Worm (Caenorhabditis elegans) whole organism, L4/young adult: Measurements from ENCODE around the gene T27A8.2.
"Not testable (repeated sequence)": the region's sequence is repeated elsewhere in the genome, so short reads cannot be mapped to it uniquely, and the experiment has no call there.

Source experiments
- W03F9.2 ChIP-seq: fragments of 150-350 bp; optimal IDR thresholded peaks from 2 replicates; lab custom pipeline; 2014; ENCODE audit warnings: missing biosample characterization, missing genetic modification characterization
- dao-5 ChIP-seq: sonication (generic microtip); optimal IDR thresholded peaks from 2 replicates; lab custom pipeline; 2016; ENCODE audit warnings: missing genotype, missing genetic modification characterization, moderate library complexity, missing compliant biosample characterization
- him-1 ChIP-seq: sonication (generic microtip); optimal IDR thresholded peaks from 2 replicates; lab custom pipeline; 2016; ENCODE audit warnings: missing genotype, missing genetic modification reagents, missing genetic modification characterization, missing compliant biosample characterization

The T27A8.2 gene

ce11 chrX:16062385-16062784 lies 3.6 kb upstream of the T27A8.2 start, which contains the start of gene T27A8.3:
TSS of gene T27A8.3 (plus strand) at chrX:16062685.
- TF ChIP-seq W03F9.2; him-1; dao-5 (tag; lab: Kevin White, UChicago): not testable (repeated sequence)

DNA sequence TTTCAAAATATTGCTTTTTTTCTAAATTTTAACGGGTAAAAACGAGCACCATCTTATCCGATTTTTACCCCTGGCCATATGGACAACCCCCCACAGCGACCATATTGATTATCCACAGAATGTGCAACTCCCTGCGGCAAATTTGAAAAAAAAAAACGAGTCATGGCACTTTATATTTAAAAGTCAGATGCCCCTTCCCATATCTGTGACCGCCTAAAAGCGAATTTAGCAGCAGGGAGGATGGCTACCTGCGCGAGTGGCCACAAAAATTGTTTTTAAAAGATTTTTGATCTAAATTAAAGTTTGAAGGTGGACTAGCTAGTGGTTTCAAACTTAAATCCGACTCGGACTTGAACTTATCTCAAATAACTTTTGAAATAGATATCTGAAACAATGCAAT lies 2.3 kb downstream of the T27A8.2 start:
- TF ChIP-seq W03F9.2 (peak; percentile 98), him-1 (peak; percentile 99), dao-5 (tag; lab: Kevin White, UChicago) (peak; percentile 64)

DNA sequence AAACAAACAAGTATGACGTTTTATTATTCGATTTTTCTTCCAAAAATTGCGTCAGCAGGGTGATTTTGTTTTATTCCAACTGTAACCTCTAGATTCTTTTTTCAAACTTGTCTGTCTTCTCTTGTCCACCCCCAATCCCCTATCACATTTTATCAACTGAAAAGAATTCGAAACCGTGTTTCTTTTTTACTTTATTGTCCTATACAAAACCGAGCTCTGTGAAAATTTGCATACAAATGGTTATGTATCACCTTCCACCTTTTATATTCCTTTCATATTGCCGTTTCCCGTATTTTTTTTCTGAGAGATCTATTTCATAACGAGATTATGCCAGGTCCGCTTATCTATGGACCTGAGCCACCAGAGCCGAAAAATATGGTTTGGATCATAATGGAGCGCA lies 3.5 kb downstream of the T27A8.2 start, which contains the start of gene T27A8.7:
TSS of gene T27A8.7 (plus strand) at position 301 of the 400 bp plus-strand sequence.
- TF ChIP-seq dao-5 (tag; lab: Kevin White, UChicago) (no peak), him-1 (no peak), W03F9.2 (no peak)

DNA sequence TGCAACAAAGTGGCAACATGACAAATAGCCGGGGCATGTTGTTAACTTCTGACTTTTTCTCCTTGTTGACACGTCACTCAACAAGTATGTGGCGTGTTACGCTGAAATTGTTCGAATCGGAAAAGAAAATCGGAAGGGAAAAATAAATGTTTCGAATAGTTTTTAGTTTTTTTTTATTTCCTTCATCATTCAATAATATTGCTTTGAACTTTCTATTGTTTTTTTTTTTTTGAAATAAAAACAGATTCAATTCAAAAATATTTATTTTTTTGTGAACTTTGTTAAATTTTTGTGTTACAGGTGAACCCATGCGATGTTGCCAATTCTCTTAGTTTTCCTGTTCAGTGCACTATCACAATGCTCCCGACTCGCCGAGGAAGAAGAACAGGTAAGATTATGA lies 9.2 kb downstream of the T27A8.2 start, which contains the start of gene cpd-2:
TSS of gene cpd-2 (plus strand) at position 301 of the 400 bp plus-strand sequence.
- TF ChIP-seq him-1 (no peak), dao-5 (tag; lab: Kevin White, UChicago) (no peak), W03F9.2 (no peak)

DNA sequence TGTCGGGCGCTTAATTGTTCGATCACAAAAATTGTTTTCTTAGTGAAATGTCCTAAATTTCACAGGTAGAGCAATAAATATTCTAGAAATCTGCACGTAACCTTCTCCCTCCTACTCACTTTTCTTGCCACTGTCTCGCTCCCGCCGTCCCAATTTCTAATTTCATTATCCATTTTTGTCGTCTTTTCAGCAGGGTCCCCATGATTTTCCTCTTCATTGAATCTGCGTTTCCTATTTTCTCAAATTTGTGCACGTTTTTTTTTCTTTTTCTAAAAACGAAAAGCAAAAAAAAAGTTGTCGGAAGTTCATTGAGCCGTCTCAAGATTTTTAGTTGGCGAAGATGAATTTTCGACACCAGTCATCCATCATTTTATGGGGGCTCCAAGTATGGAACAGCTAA lies 12.4 kb downstream of the T27A8.2 start:
- no peak for TF ChIP-seq him-1
- TF ChIP-seq dao-5 (tag; lab: Kevin White, UChicago): no peak
- no peak for TF ChIP-seq W03F9.2

DNA sequence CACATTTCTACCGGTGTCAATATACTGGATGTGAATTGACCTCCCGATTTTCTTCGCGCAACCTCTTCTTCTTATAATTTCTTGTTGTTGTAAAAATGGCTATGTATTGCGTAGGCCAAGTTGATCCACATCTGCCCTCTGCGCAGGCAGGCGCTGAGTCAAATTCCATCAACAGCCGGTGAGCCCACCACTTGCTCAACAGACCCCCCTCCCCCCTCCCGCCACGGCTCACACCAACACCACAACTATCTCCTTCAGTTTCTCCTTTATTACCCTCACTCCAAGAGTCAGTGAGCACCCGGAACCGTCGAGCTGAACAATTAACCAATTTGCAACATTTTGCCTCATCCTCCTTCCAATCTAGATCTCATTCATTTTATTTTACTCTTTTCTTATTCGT lies 14.4 kb downstream of the T27A8.2 start:
- no peak for TF ChIP-seq W03F9.2

- TF ChIP-seq dao-5 (tag; lab: Kevin White, UChicago) (no peak), W03F9.2 (no peak), him-1 (no peak)
Observed at ce11 chrX:16042480-16042879, 16.3 kb downstream of the T27A8.2 start.

DNA sequence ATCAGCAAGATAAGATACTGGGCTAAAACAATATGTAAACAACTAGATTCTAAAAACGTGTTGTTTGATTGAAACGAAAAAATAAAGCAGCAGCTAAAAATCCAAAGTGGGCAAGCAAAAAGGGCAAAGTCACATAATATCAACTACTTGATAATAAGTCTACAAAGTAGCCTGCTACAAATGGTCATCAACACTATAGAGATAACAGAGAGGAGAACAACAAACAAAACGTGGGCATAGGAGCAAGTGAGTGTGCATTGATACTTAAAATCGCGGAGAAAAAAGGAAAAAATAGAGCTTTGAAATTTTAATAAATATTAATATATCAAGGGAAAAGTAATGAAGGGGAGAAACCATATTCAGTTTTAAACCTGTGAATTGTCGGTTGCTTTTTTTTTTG lies 16.9 kb downstream of the T27A8.2 start:
- TF ChIP-seq W03F9.2 (no peak), him-1 (no peak), dao-5 (tag; lab: Kevin White, UChicago) (no peak)

DNA sequence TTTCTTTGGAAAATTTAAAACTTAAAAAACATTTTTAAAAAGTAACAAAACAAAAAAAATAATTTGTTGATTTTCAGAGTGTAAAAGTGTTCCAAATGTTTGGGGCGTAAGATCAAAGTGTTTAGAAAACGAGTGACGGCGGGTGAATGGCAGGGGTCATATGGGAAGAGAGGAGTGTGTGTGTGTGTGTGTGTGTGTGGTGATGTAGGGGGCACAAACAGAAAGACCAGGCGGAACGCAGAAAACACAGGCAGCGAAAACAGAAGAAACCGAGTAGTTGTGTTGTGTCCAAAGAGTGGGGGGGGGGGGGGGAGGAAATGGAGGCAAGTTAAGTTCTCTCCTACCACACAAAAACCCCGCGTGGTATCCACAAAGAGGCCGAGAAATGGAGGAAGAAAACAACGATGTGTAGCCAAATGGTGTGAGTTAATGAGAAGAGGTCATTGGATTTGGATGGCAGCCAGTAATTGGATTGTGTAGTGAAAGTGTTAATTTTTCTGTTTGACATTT lies 18.5 kb downstream of the T27A8.2 start, which contains the start of gene B0395.3:
TSS of gene B0395.3 (minus strand) at position 51 of the 510 bp plus-strand sequence.
- TF ChIP-seq him-1: no peak
- TF ChIP-seq dao-5 (tag; lab: Kevin White, UChicago): no peak
- no peak for TF ChIP-seq W03F9.2

DNA sequence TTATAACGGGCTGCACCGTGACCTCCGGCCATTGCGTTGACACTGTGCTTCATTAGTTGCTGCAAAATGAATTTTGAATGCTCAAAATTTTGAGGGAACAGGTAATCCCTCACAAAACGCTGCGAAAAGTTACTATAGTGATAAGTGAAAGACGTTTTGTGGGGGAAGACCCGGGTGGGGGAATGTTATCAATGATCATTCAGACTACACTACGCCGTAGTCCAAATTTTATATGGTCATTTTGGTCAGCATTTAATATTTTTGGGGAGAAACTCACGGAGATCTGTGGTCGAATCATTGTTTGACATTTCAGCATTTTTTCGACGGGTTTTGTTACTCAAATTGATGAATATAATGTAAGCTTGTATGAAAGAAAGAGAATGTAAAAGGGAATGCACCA lies 19.6 kb downstream of the T27A8.2 start:
- TF ChIP-seq W03F9.2 (no peak), him-1 (no peak), dao-5 (tag; lab: Kevin White, UChicago) (no peak)

DNA sequence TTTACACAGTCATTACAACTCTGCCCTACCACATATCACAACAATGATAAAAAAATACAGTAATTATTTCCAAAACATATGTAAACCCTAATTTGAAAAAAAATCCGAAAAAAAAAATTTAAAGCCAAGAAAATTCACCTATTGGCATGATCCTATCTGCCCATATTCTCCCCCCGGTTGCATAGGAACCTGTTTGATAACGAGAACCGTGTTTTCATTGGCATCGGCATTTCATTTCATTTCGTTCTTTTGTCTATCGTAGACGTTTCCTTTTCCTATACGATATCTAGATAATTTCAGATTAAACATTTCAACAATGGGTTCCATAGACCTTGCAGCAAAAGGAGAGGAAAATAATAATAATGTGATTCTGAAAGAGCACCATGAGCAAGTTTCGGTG lies 28.2 kb downstream of the T27A8.2 start, which contains the start of gene mboa-1:
TSS of gene mboa-1 (plus strand) at position 301 of the 400 bp plus-strand sequence.
- TF ChIP-seq him-1 (no peak), dao-5 (tag; lab: Kevin White, UChicago) (no peak), W03F9.2 (no peak)

ce11 chrX:16028980-16029379 lies 29.8 kb downstream of the T27A8.2 start:
- no peak for TF ChIP-seq dao-5 (tag; lab: Kevin White, UChicago)
- no peak for TF ChIP-seq him-1

DNA sequence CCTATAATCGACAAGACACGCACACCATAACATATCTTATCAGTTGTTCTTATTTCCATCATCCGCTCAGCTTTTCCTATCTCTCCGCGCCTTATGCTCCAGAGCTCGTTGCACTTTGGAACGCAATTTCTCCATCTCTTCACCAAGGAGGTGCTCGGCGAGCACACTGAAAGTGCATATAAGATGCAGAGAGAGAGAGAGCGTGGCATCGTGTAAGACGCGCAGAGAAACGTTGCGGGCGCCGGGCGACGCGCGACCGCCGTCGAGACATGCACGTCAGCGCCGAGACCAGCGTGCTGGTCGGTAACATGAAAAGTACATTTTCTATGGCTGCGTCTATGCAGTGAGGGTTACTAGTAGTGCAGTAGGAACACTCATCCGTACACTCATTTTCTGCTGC lies 34.2 kb downstream of the T27A8.2 start:
- TF ChIP-seq him-1 (peak; percentile 50), W03F9.2 (no peak)

- TF ChIP-seq him-1: no peak
- TF ChIP-seq dao-5 (tag; lab: Kevin White, UChicago): no peak
- TF ChIP-seq W03F9.2: no peak
Observed at ce11 chrX:16016796-16017195, 41.9 kb downstream of the T27A8.2 start, which contains the start of the genes VB0395L.1 and nhx-1. TSS of gene VB0395L.1 (minus strand) at chrX:16016981. TSS of gene nhx-1 (plus strand) at chrX:16017121.
